Worm (Caenorhabditis elegans): ENCODE measurements around the gene B0365.9.
A peak's percentile ranks its signal among the peaks of the same experiment; 100 is the strongest.

Gene B0365.9

DNA sequence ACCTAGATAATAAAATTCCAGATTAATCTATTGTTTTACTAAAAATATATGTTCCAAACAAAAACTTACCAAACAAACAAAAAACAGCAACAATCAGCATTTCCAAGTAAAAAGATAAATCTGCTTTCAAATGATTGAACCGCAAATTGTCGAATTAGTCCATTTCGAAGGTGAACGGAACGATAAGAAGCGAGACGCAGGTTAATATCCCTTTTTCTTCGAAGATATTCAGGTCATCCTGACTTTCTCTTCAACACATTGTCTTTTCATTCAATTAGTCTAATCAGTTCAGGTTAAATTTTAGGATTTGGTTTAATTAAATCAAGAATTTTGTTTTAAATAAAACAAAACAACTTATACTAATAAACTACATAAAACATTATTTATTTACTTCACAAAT lies at the start of gene B0365.9:
Gene B0365.9, minus strand, starts transcription at position 186 of the 400 bp plus-strand sequence.
- no peak for TF ChIP-seq med-1 (GFP tag; optimal IDR thresholded peaks at IDR 0.05; ENCODE audit: insufficient read depth)

DNA sequence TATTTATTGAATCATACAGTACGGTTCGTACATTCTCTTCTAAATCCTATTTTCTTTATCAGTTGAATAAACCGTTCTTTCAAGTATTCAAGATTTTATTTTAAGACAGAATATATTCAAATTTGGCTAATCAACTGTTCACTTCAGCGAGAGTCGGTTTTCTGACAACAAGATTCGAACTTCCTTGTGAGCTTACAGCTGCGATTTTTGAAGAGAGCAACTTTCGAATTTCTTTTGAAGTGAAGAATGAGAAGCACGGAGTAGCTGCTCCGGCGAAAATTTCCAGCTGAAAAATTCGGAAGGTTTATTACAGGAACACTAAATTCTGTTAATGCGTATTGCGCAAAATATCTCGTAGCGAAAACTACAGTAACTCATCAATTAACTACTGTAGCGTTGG lies 48.1 kb upstream of the B0365.9 start:
- TF ChIP-seq tab-1 (GFP tag; IDR thresholded peaks at IDR 0.05) = no peak
- TF ChIP-seq flt-1 (GFP tag; IDR thresholded peaks at IDR 0.05) = no peak
- no peak for TF ChIP-seq cog-1 (tag; optimal IDR thresholded peaks at IDR 0.05)
- TF ChIP-seq ztf-23 (GFP tag; IDR thresholded peaks at IDR 0.05) = no peak
- no peak for TF ChIP-seq klf-2 (GFP tag; conservative IDR thresholded peaks at IDR 0.05)
- no peak for TF ChIP-seq T22C8.4 (GFP tag; IDR thresholded peaks at IDR 0.05)
- TF ChIP-seq ref-1 (GFP tag; conservative IDR thresholded peaks at IDR 0.05) = no peak
- TF ChIP-seq ztf-29 (GFP tag; IDR thresholded peaks at IDR 0.05) = no peak

DNA sequence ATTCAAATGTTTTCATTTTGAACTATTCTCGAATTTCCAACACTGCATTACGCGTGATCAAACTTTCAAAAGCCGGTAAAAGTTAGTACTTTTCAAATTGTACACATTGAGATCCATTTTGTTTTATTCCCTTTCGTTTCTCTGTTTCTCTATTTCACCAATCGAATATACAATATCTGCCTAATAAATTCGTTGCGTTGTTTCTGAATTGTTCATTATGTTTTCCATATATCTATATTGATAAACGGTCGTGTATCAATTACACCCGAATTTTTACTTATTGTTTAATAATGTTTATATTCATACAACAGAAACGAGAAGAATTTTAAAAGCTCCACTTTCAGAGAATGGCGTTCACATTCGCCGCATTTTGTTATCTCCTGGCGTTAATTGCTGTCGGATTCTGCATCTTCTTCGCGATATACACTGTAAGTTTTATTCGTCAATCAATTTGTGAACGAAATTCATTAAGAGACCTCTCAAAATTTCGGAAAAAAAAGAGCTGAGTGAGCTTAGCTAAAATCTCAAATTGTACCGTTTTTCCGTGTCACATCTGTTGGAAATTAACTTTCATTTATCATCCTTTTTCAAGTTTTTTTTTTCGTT lies 46.7 kb upstream of the B0365.9 start, which contains the start of gene cni-1:
Gene cni-1, plus strand, starts transcription at position 345 of the 606 bp plus-strand sequence.
- no peak for TF ChIP-seq ztf-29 (GFP tag; IDR thresholded peaks at IDR 0.05)
- no peak for TF ChIP-seq cog-1 (tag; optimal IDR thresholded peaks at IDR 0.05)
- no peak for TF ChIP-seq flt-1 (GFP tag; IDR thresholded peaks at IDR 0.05)
- no peak for TF ChIP-seq med-1 (GFP tag; optimal IDR thresholded peaks at IDR 0.05; ENCODE audit: insufficient read depth)
- TF ChIP-seq tab-1 (GFP tag; IDR thresholded peaks at IDR 0.05) = no peak
- no peak for TF ChIP-seq ref-1 (GFP tag; conservative IDR thresholded peaks at IDR 0.05)

DNA sequence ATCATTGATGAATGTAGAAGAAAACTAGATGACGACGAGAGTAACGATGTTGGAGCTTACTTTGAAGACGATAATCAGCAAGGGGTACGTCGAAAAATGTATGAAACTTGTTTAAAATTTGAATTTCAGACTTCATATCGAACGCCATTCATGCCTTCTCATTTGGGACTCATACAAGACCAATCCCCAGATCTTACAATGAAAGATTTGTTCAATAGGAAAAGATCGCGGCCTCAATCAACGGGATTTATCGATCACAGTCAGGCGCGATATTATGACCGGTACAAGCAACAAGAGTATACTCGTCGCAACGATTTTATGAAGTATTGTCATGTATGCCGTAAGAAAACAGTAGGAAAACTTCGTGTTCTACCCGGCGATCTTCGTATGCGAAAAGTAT lies 43.4 kb upstream of the B0365.9 start:
- TF ChIP-seq klf-2 (GFP tag; conservative IDR thresholded peaks at IDR 0.05) (no peak), tab-1 (GFP tag; IDR thresholded peaks at IDR 0.05) (no peak), ztf-23 (GFP tag; IDR thresholded peaks at IDR 0.05) (no peak), flt-1 (GFP tag; IDR thresholded peaks at IDR 0.05) (no peak), med-1 (GFP tag; optimal IDR thresholded peaks at IDR 0.05; ENCODE audit: insufficient read depth) (no peak), ref-1 (GFP tag; conservative IDR thresholded peaks at IDR 0.05) (no peak), T22C8.4 (GFP tag; IDR thresholded peaks at IDR 0.05) (no peak), cog-1 (tag; optimal IDR thresholded peaks at IDR 0.05) (no peak), ztf-29 (GFP tag; IDR thresholded peaks at IDR 0.05) (no peak)

DNA sequence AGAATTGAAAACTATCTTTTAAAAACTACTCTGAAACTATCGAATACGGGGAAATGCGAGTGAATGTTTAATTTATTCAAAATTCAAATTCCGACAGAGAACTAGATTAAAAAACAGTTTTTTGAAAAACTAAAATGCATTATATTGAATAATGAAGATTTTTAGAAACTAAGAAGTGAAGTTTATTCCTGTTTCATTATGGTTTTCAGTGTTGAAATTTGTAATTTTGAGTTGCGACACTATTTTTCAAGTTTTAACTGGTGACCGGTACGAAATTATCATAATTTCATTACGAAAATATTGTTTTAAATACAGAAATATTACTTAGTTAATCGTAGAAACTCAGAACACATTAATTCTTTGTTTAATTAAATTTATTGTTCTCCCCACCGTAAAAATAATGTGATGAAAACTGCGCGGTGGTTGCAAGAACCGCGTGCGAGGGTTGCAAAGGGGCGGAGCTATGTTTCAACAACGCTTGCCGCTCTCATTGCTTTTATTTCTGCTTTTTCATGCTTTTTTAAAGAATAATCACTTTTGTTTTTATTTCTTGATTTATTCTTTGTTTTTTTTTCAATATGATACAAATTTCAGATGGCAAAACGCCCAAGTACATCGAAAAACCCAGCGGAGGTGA lies 42.9 kb upstream of the B0365.9 start, which contains the start of gene him-17:
Gene him-17, plus strand, starts transcription at position 595 of the 637 bp plus-strand sequence.
- TF ChIP-seq ztf-23 (GFP tag; IDR thresholded peaks at IDR 0.05) (peak; percentile 72; the same call in 1 of the 2 replicates), med-1 (GFP tag; optimal IDR thresholded peaks at IDR 0.05; ENCODE audit: insufficient read depth) (peak; percentile 61), flt-1 (GFP tag; IDR thresholded peaks at IDR 0.05) (peak; percentile 70; the same call in 1 of the 2 replicates), ref-1 (GFP tag; conservative IDR thresholded peaks at IDR 0.05) (no peak), T22C8.4 (GFP tag; IDR thresholded peaks at IDR 0.05) (no peak), klf-2 (GFP tag; conservative IDR thresholded peaks at IDR 0.05) (peak; percentile 68; the same call in 1 of the 2 replicates), cog-1 (tag; optimal IDR thresholded peaks at IDR 0.05) (peak; percentile 50), ztf-29 (GFP tag; IDR thresholded peaks at IDR 0.05) (no peak), tab-1 (GFP tag; IDR thresholded peaks at IDR 0.05) (no peak)

DNA sequence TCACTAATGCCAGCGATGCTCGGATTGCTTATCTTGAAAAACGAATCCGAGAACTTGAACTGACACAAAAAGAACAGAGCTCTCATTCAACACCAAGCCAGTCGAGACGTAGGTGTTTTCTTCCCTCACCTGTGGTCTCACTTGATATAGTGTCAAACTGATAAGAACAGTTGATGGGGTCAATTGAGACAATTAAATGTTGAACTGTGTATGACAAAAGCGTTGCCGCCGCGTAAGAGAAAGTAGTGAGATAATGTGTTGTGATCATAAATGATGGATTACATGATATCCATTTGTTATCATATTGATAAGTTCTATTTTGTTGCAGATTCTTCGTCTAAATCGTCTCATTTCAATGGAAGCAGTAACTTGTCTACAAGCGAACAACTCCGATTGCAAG lies 40.4 kb upstream of the B0365.9 start:
- TF ChIP-seq ref-1 (GFP tag; conservative IDR thresholded peaks at IDR 0.05) (no peak), klf-2 (GFP tag; conservative IDR thresholded peaks at IDR 0.05) (no peak), ztf-29 (GFP tag; IDR thresholded peaks at IDR 0.05) (no peak), tab-1 (GFP tag; IDR thresholded peaks at IDR 0.05) (no peak), med-1 (GFP tag; optimal IDR thresholded peaks at IDR 0.05; ENCODE audit: insufficient read depth) (no peak), flt-1 (GFP tag; IDR thresholded peaks at IDR 0.05) (no peak), ztf-23 (GFP tag; IDR thresholded peaks at IDR 0.05) (no peak), T22C8.4 (GFP tag; IDR thresholded peaks at IDR 0.05) (no peak), cog-1 (tag; optimal IDR thresholded peaks at IDR 0.05) (no peak)

DNA sequence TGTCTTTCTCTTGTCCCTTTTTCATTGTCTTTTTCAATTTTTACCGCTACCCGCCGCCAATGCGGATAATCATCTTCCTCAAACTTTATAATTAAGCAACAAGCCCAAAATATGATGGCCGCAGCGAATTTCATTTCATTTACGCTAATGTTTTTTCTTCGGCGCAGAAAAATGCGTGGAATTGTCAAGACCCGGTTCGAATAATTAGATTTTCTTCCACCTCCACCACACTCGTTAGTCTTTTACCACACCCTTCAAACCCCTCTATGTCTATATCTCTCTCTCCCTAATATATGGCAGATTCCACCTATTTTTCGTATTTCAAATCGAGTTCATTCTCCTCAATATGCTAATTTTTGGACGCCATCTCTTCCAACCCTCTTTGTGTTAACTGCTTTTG lies 37.1 kb upstream of the B0365.9 start:
- no peak for TF ChIP-seq T22C8.4 (GFP tag; IDR thresholded peaks at IDR 0.05)

DNA sequence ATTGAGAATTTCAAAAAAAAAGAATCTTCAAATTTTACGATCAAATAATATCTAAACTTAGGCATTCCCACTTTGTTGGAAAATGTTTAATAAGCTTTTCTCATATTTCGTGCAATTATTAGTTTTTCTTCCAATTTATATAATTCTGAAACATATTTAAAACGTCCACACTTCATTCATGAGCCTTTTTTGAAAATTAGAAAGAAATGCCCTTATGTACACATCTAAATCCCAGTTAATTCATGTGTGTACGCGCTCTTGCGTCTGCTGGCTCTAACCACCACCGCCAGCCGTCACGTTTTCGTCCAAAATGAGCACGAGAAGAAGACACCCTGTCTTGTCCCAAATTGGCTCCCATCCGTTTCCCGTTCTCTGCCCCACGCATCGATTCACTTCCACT lies 33.2 kb upstream of the B0365.9 start:
- TF ChIP-seq ztf-29 (GFP tag; IDR thresholded peaks at IDR 0.05) (no peak), ztf-23 (GFP tag; IDR thresholded peaks at IDR 0.05) (no peak), ref-1 (GFP tag; conservative IDR thresholded peaks at IDR 0.05) (no peak), med-1 (GFP tag; optimal IDR thresholded peaks at IDR 0.05; ENCODE audit: insufficient read depth) (no peak), flt-1 (GFP tag; IDR thresholded peaks at IDR 0.05) (no peak), tab-1 (GFP tag; IDR thresholded peaks at IDR 0.05) (no peak), klf-2 (GFP tag; conservative IDR thresholded peaks at IDR 0.05) (no peak), cog-1 (tag; optimal IDR thresholded peaks at IDR 0.05) (no peak), T22C8.4 (GFP tag; IDR thresholded peaks at IDR 0.05) (no peak)

DNA sequence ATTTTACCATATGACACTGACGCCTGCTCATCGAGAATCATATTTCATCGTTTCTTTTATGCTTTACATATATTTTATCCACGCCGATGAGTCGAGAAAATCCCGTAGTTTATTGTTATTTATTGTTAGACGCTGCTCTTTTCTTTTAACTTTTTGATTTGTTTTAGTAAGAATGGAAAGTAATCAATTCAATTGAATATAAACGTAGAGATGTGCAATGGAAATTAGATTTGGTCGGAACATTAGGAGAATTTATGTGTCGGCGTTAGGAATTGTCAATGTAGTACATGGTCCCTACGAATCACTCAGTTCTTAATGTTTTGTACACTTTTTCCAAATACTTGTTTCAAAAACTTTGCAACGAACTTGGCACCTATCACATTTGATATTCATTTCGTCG lies 31.9 kb upstream of the B0365.9 start:
- TF ChIP-seq T22C8.4 (GFP tag; IDR thresholded peaks at IDR 0.05) (no peak), ref-1 (GFP tag; conservative IDR thresholded peaks at IDR 0.05) (no peak), ztf-29 (GFP tag; IDR thresholded peaks at IDR 0.05) (no peak), ztf-23 (GFP tag; IDR thresholded peaks at IDR 0.05) (no peak), klf-2 (GFP tag; conservative IDR thresholded peaks at IDR 0.05) (no peak), med-1 (GFP tag; optimal IDR thresholded peaks at IDR 0.05; ENCODE audit: insufficient read depth) (no peak), flt-1 (GFP tag; IDR thresholded peaks at IDR 0.05) (no peak), cog-1 (tag; optimal IDR thresholded peaks at IDR 0.05) (no peak), tab-1 (GFP tag; IDR thresholded peaks at IDR 0.05) (no peak)

DNA sequence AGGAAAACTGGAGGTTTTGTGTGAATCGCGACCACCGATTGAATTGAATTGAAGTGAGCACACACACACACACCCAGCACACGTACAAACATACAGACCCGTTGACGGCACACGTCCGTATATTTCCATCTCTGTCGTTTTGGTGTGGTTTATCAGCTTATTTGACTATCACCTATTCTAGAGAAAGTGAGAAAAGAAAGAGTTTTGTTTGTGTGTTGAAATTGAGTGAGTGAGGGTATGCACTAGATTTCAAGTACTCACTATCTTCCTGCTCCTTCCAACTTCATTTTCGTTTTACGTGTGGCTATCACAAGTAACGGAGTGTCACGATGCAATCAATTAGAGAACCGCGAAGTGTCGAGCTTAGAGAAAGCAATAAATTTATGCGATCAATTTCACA lies 30.5 kb upstream of the B0365.9 start:
- no peak for TF ChIP-seq T22C8.4 (GFP tag; IDR thresholded peaks at IDR 0.05)
- TF ChIP-seq klf-2 (GFP tag; conservative IDR thresholded peaks at IDR 0.05) = no peak
- TF ChIP-seq ztf-29 (GFP tag; IDR thresholded peaks at IDR 0.05) = no peak
- TF ChIP-seq flt-1 (GFP tag; IDR thresholded peaks at IDR 0.05) = no peak
- no peak for TF ChIP-seq tab-1 (GFP tag; IDR thresholded peaks at IDR 0.05)
- no peak for TF ChIP-seq ztf-23 (GFP tag; IDR thresholded peaks at IDR 0.05)
- TF ChIP-seq med-1 (GFP tag; optimal IDR thresholded peaks at IDR 0.05; ENCODE audit: insufficient read depth) = no peak
- no peak for TF ChIP-seq cog-1 (tag; optimal IDR thresholded peaks at IDR 0.05)
- TF ChIP-seq ref-1 (GFP tag; conservative IDR thresholded peaks at IDR 0.05) = no peak

Measured in whole organism, midembryonic.